Worm (Caenorhabditis elegans): ENCODE measurements around the gene Y82E9BR.6.
A peak's percentile ranks its signal among the peaks of the same experiment; 100 is the strongest.

The Y82E9BR.6 gene

ce11 chrIII:1424305-1424704, 43.3 kb downstream of the Y82E9BR.6 start (continued):
- TF ChIP-seq vab-7 (GFP tag; IDR thresholded peaks at IDR 0.05), result peak; percentile 88
- TF ChIP-seq mep-1 (tag; optimal IDR thresholded peaks at IDR 0.05), result peak; percentile 76
- TF ChIP-seq egl-27 (tag; optimal IDR thresholded peaks at IDR 0.05), result no peak
- no peak for TF ChIP-seq attf-4 (tag; optimal IDR thresholded peaks at IDR 0.05)
- TF ChIP-seq lin-1 (GFP tag; IDR thresholded peaks at IDR 0.05), result peak; percentile 80
- peak; percentile 89 for TF ChIP-seq pha-4 (GFP tag; IDR thresholded peaks at IDR 0.05)
- TF ChIP-seq pha-4 (tag; optimal IDR thresholded peaks at IDR 0.05), result no peak
- TF ChIP-seq unc-62 (GFP tag; optimal IDR thresholded peaks at IDR 0.05 in 1 of 2), result no peak
- no peak for TF ChIP-seq unc-62 (tag; optimal IDR thresholded peaks at IDR 0.05)
- peak; percentile 86 for TF ChIP-seq Y48G9A.11 (GFP tag; IDR thresholded peaks at IDR 0.05)
- peak; percentile 85; the same call in 1 of the 2 replicates for TF ChIP-seq nhr-41 (GFP tag; IDR thresholded peaks at IDR 0.05)
- no peak for TF ChIP-seq ces-1 (GFP tag; optimal IDR thresholded peaks at IDR 0.05)
- 0 out of 2 replicates have a peak, but pooled peaks have one; percentile 60 for TF ChIP-seq zfp-3 (GFP tag; conservative IDR thresholded peaks at IDR 0.05)
- peak; percentile 70 for TF ChIP-seq rbr-2 (tag; optimal IDR thresholded peaks at IDR 0.05)
- TF ChIP-seq nhr-77 (tag; optimal IDR thresholded peaks at IDR 0.05), result peak; percentile 39
- peak; percentile 84 for TF ChIP-seq Y75B8A.6 (GFP tag; IDR thresholded peaks at IDR 0.05)
- peak; percentile 76 for TF ChIP-seq ctbp-1 (GFP tag; IDR thresholded peaks at IDR 0.05)
- TF ChIP-seq skn-1 (tag; optimal IDR thresholded peaks at IDR 0.05), result no peak
- TF ChIP-seq cey-2 (tag; optimal IDR thresholded peaks at IDR 0.05; ENCODE audit: borderline replicate concordance, insufficient read depth), result no peak
- no peak for TF ChIP-seq snpc-4 (tag; optimal IDR thresholded peaks at IDR 0.05)
- peak; percentile 73 for TF ChIP-seq mdt-29 (GFP tag; IDR thresholded peaks at IDR 0.05)
- TF ChIP-seq dve-1 (tag; optimal IDR thresholded peaks at IDR 0.05; ENCODE audit: insufficient read depth), result peak; percentile 67
- peak; percentile 69 for TF ChIP-seq spr-3 (GFP tag; optimal IDR thresholded peaks at IDR 0.05)
- peak; percentile 87; the same call in 1 of the 2 replicates for TF ChIP-seq D1046.2 (GFP tag; IDR thresholded peaks at IDR 0.05)
- TF ChIP-seq nhr-28 (tag; optimal IDR thresholded peaks at IDR 0.05), result no peak
- TF ChIP-seq madf-5 (GFP tag; IDR thresholded peaks at IDR 0.05), result peak; percentile 87 to 96
- peak; percentile 75 for TF ChIP-seq spr-1 (tag; optimal IDR thresholded peaks at IDR 0.05)
- no peak for TF ChIP-seq zip-11 (GFP tag; IDR thresholded peaks at IDR 0.05)
- TF ChIP-seq T20F7.1 (GFP tag; optimal IDR thresholded peaks at IDR 0.05), result peak; percentile 19
- peak; percentile 94 for TF ChIP-seq lin-13 (GFP tag; optimal IDR thresholded peaks at IDR 0.05)
- TF ChIP-seq mxl-3 (GFP tag; optimal IDR thresholded peaks at IDR 0.05), result peak; percentile 46
- peak; percentile 53 for TF ChIP-seq dmd-6 (GFP tag; IDR thresholded peaks at IDR 0.05)
- peak; percentile 88 for TF ChIP-seq madf-9 (GFP tag; conservative IDR thresholded peaks at IDR 0.05)
- TF ChIP-seq hlh-11 (tag; optimal IDR thresholded peaks at IDR 0.05), result peak; percentile 52

- TF ChIP-seq nhr-41 (GFP tag; IDR thresholded peaks at IDR 0.05), result no peak
- no peak for TF ChIP-seq hlh-11 (tag; optimal IDR thresholded peaks at IDR 0.05)
- peak; percentile 27 for TF ChIP-seq aha-1 (tag)
Observed at ce11 chrIII:1427126-1427525, 46.1 kb downstream of the Y82E9BR.6 start, which contains the start of gene lelo-2. Gene lelo-2 (minus strand): TSS chrIII:1427226.

- TF ChIP-seq tra-1 (GFP tag; IDR thresholded peaks at IDR 0.05) (no peak), lin-38 (GFP tag; IDR thresholded peaks at IDR 0.05) (peak; percentile 70)
Observed at ce11 chrIII:1428448-1428847, 47.4 kb downstream of the Y82E9BR.6 start.

ce11 chrIII:1429275-1429674, 48.3 kb downstream of the Y82E9BR.6 start:
- TF ChIP-seq ceh-28 (tag; optimal IDR thresholded peaks at IDR 0.05), result peak; percentile 6
- peak; percentile 81 for TF ChIP-seq lin-38 (GFP tag; IDR thresholded peaks at IDR 0.05)
- TF ChIP-seq aha-1 (tag), result peak; percentile 8
- TF ChIP-seq F49E8.2 (tag; optimal IDR thresholded peaks at IDR 0.05; ENCODE audit: borderline replicate concordance), result no peak
- TF ChIP-seq ceh-62 (tag; optimal IDR thresholded peaks at IDR 0.05), result no peak
